Worm (Caenorhabditis elegans): ENCODE data around the gene mttu-1.

ce11 chrIV:11317119-11317518, 20.4 kb upstream of the mttu-1 start, which contains the start of gene gspd-1:
- no peak for TF ChIP-seq zag-1 (tag; optimal IDR thresholded peaks at IDR 0.05)
- no peak for TF ChIP-seq ZK546.5 (tag; optimal IDR thresholded peaks at IDR 0.05)
- no peak for TF ChIP-seq aly-2 (tag; optimal IDR thresholded peaks at IDR 0.05)
